Worm (Caenorhabditis elegans) whole organism, midembryonic: ENCODE results near the gene set-30.

ENCODE experiments used
- klf-2 ChIP-seq: fragments of 200-800 bp; sonication (Bioruptor generic); conservative IDR thresholded peaks from 2 replicates; pipeline ENCODE4 v1.3.6; 2022; ENCODE audit warnings: missing genetic modification reagents, missing genetic modification characterization, missing compliant biosample characterization
- med-1 ChIP-seq: sonication (generic microtip); optimal IDR thresholded peaks from 2 replicates; lab custom pipeline; 2017; ENCODE audit warnings: missing genetic modification characterization, mild to moderate bottlenecking, missing compliant biosample characterization, antibody characterized with exemption, missing genetic modification reagents; ENCODE audit not compliant: insufficient read depth
- ref-1 ChIP-seq: fragments of 200-800 bp; sonication (Bioruptor generic); conservative IDR thresholded peaks from 2 replicates; pipeline ENCODE4 v1.3.6; 2022; ENCODE audit warnings: missing genetic modification reagents, missing genetic modification characterization, missing compliant biosample characterization
- ztf-29 ChIP-seq: fragments of 200-800 bp; sonication (Bioruptor generic); IDR thresholded peaks from 2 replicates; pipeline ENCODE4 v1.3.6; 2022; ENCODE audit warnings: missing genetic modification reagents, missing genetic modification characterization, missing compliant biosample characterization

- no peak for TF ChIP-seq klf-2 (GFP tag; lab: Robert Waterston, UW)
- no peak for TF ChIP-seq ref-1
- no peak for TF ChIP-seq med-1 (GFP tag; lab: Kevin White, UChicago)
- TF ChIP-seq ztf-29 (GFP tag; lab: Robert Waterston, UW), result no peak
Measured at ce11 chrX:4979060-4979459, 20.0 kb upstream of the set-30 start.
